Fruit fly (Drosophila melanogaster) whole organism, adult: ENCODE measurements around the gene CG43094.

ENCODE experiments used
- CG11617 ChIP-seq: fragments of 200-800 bp; sonication (Bioruptor generic); optimal IDR thresholded peaks from 2 replicates; lab custom pipeline; 2017; ENCODE audit warnings: mild to moderate bottlenecking, missing biosample characterization, missing genetic modification reagents, missing genetic modification characterization
- CG14711 ChIP-seq: fragments of 200-800 bp; sonication (Bioruptor generic); optimal IDR thresholded peaks from 2 replicates; lab custom pipeline; 2018; ENCODE audit warnings: missing biosample characterization, mild to moderate bottlenecking, missing genetic modification characterization, moderate library complexity
- CG33017 ChIP-seq: fragments of 200-800 bp; sonication (Bioruptor generic); optimal IDR thresholded peaks from 2 replicates; lab custom pipeline; 2018; ENCODE audit warnings: missing biosample characterization, mild to moderate bottlenecking, missing genetic modification characterization, moderate library complexity
- CG7045 ChIP-seq: fragments of 200-800 bp; sonication (Bioruptor generic); optimal IDR thresholded peaks from 2 replicates; lab custom pipeline; 2017; ENCODE audit warnings: missing biosample characterization, mild to moderate bottlenecking, missing genetic modification characterization
- CG7101 ChIP-seq: fragments of 200-800 bp; sonication (Bioruptor generic); optimal IDR thresholded peaks from 2 replicates; lab custom pipeline; 2018; ENCODE audit warnings: missing biosample characterization, mild to moderate bottlenecking, missing genetic modification characterization, moderate library complexity
- bab1 ChIP-seq: fragments of 200-800 bp; sonication (Bioruptor generic); optimal IDR thresholded peaks from 3 replicates; lab custom pipeline; 2019; ENCODE audit warnings: missing biosample characterization, mild to moderate bottlenecking, missing genetic modification characterization, moderate library complexity
- kay ChIP-seq: fragments of 200-800 bp; sonication (Bioruptor generic); peaks from one replicate; lab custom pipeline; 2016; ENCODE audit warnings: missing biosample characterization, missing genetic modification characterization, borderline replicate concordance
- pad ChIP-seq: fragments of 200-800 bp; sonication (Bioruptor generic); optimal IDR thresholded peaks from 3 replicates; lab custom pipeline; 2017; ENCODE audit warnings: missing biosample characterization, missing genetic modification characterization, mild to moderate bottlenecking, moderate library complexity, missing genetic modification reagents

DNA sequence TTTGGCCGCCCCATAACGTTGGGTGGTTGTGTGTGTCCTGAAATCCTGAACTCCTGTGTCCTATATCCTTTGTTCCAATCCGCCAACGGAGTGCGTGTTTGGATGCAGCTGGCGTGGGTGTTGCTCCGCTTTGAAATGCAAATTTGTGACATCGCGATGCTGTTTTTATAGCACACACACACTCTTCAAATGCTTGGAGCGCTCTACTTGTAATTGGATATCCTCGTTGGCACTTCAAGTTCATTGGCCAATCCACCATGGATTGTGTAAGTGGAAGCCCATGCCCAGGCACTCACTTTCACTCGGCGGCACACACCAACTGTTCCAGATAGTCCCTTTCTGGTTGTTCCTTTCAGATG lies 45.3 kb upstream of the CG43094 start, which contains the start of gene CG13840:
- TF ChIP-seq CG7101 (no peak), CG11617 (GFP tag; lab: Kevin White, UChicago) (no peak), CG7045 (GFP tag; lab: Kevin White, UChicago) (no peak), bab1 (GFP tag; lab: Kevin White, UChicago) (no peak), pad (GFP tag; lab: Kevin White, UChicago) (no peak), CG33017 (no peak), CG14711 (no peak), kay (GFP tag; lab: Kevin White, UChicago) (no peak)
